Worm (Caenorhabditis elegans): ENCODE measurements around the gene hmg-1.1.

ce11 chrII:14242259-14242658, 8.2 kb upstream of the hmg-1.1 start:
- no peak for TF ChIP-seq him-1 (tag; optimal IDR thresholded peaks at IDR 0.05)
- no peak for TF ChIP-seq W03F9.2 (tag; optimal IDR thresholded peaks at IDR 0.05)
- TF ChIP-seq dao-5 (tag; optimal IDR thresholded peaks at IDR 0.05) = no peak

Measured in whole organism, L4/young adult.